Worm (Caenorhabditis elegans) whole organism, midembryonic: ENCODE results near the gene C31H2.14.

Source experiments
- T22C8.4 ChIP-seq: fragments of 200-800 bp; sonication (Bioruptor generic); IDR thresholded peaks from 2 replicates; pipeline ENCODE4 v1.3.6; 2022; ENCODE audit warnings: missing genetic modification characterization, missing compliant biosample characterization
- flt-1 ChIP-seq: fragments of 200-800 bp; sonication (Bioruptor generic); IDR thresholded peaks from 2 replicates; pipeline ENCODE4 v1.3.6; 2022; ENCODE audit warnings: missing genetic modification characterization, missing compliant biosample characterization
- klf-2 ChIP-seq: fragments of 200-800 bp; sonication (Bioruptor generic); conservative IDR thresholded peaks from 2 replicates; pipeline ENCODE4 v1.3.6; 2022; ENCODE audit warnings: missing genetic modification reagents, missing genetic modification characterization, missing compliant biosample characterization
- ref-1 ChIP-seq: fragments of 200-800 bp; sonication (Bioruptor generic); conservative IDR thresholded peaks from 2 replicates; pipeline ENCODE4 v1.3.6; 2022; ENCODE audit warnings: missing genetic modification reagents, missing genetic modification characterization, missing compliant biosample characterization
- tab-1 ChIP-seq: fragments of 200-800 bp; sonication (Bioruptor generic); IDR thresholded peaks from 2 replicates; pipeline ENCODE4 v1.3.6; 2022; ENCODE audit warnings: missing genetic modification characterization, missing compliant biosample characterization

DNA sequence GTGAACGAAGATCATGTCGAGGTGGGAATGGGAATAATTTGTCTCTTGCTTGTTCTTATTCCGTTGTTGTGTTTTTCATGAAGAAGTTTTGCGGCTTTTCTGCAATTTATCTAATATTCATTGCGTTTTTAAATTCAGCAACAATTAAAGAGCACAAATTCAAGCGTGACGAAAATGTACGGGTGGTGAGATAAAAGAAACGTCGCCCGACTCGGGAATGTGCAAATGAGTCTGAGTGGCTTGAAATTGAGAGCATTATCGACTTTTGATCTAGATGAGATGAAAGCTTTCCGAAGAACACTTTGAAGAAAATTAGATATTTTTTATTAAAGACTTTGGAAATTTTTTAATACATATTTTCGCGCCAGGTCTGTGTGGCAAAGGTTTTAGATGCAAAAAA, 23.1 kb downstream of the C31H2.14 start, which contains the start of gene T03G11.10:
- TF ChIP-seq klf-2 (GFP tag; lab: Robert Waterston, UW), result no peak
- no peak for TF ChIP-seq flt-1 (GFP tag; lab: Robert Waterston, UW)
- no peak for TF ChIP-seq ref-1 (GFP tag; lab: Robert Waterston, UW)
- TF ChIP-seq tab-1 (GFP tag; lab: Robert Waterston, UW), result no peak
- no peak for TF ChIP-seq T22C8.4
